Worm (Caenorhabditis elegans) whole organism, L3 larva: ENCODE results near the gene fipr-9.
A peak's percentile ranks its signal among the peaks of the same experiment; 100 is the strongest.

ENCODE experiments used
- R02D3.7 ChIP-seq: fragments of 150-350 bp; optimal IDR thresholded peaks from 2 replicates; lab custom pipeline; 2014; ENCODE audit warnings: missing biosample characterization, missing genetic modification characterization
- aly-2 ChIP-seq: fragments of 150-350 bp; optimal IDR thresholded peaks from 2 replicates; lab custom pipeline; 2014; ENCODE audit warnings: missing biosample characterization, missing genetic modification characterization
- ama-1 ChIP-seq: fragments of 150-350 bp; optimal IDR thresholded peaks from 2 replicates; lab custom pipeline; 2018
- ceh-16 ChIP-seq: sonication (generic microtip); optimal IDR thresholded peaks from 2 replicates; lab custom pipeline; 2017; ENCODE audit warnings: missing biosample characterization, missing genetic modification characterization
- ceh-28 ChIP-seq: fragments of 150-350 bp; optimal IDR thresholded peaks from 2 replicates; lab custom pipeline; 2014; ENCODE audit warnings: missing biosample characterization, missing genetic modification reagents, missing genetic modification characterization
- ceh-82 ChIP-seq: fragments of 150-350 bp; optimal IDR thresholded peaks from 2 replicates; lab custom pipeline; 2014; ENCODE audit warnings: missing biosample characterization, missing genetic modification characterization
- daf-12 ChIP-seq: fragments of 150-350 bp; optimal IDR thresholded peaks from 2 replicates; lab custom pipeline; 2014; ENCODE audit warnings: missing biosample characterization, missing genetic modification reagents, missing genetic modification characterization
- egl-5 ChIP-seq: fragments of 150-350 bp; optimal IDR thresholded peaks from 2 replicates; lab custom pipeline; 2017; ENCODE audit warnings: missing biosample characterization, missing genetic modification reagents, missing genetic modification characterization, inconsistent platforms
- elt-2 ChIP-seq: sonication (generic microtip); optimal IDR thresholded peaks from 2 replicates; lab custom pipeline; 2016; ENCODE audit warnings: missing genetic modification reagents, mild to moderate bottlenecking, missing genetic modification characterization, missing compliant biosample characterization
- hmg-11 ChIP-seq: sonication (generic microtip); optimal IDR thresholded peaks from 2 replicates; lab custom pipeline; 2016; ENCODE audit warnings: missing genetic modification characterization, missing compliant biosample characterization
- jun-1 ChIP-seq: fragments of 150-350 bp; optimal IDR thresholded peaks from 2 replicates; lab custom pipeline; 2014; ENCODE audit warnings: missing biosample characterization, missing genetic modification reagents, missing genetic modification characterization
- lin-15B ChIP-seq: fragments of 150-350 bp; optimal IDR thresholded peaks from 2 replicates; lab custom pipeline; 2014; ENCODE audit warnings: missing biosample characterization, missing genetic modification characterization
- lin-39 ChIP-seq: fragments of 150-350 bp; optimal IDR thresholded peaks from 2 replicates; lab custom pipeline; 2018; ENCODE audit warnings: missing biosample characterization, missing genetic modification reagents, missing genetic modification characterization
- lsy-12 ChIP-seq: sonication (generic microtip); optimal IDR thresholded peaks from 2 replicates; lab custom pipeline; 2016; ENCODE audit warnings: mild to moderate bottlenecking, missing genetic modification characterization, missing compliant biosample characterization
- mdl-1 ChIP-seq: fragments of 150-350 bp; optimal IDR thresholded peaks from 2 replicates; lab custom pipeline; 2014; ENCODE audit warnings: missing biosample characterization, missing genetic modification characterization
- nfya-1 ChIP-seq: sonication (generic microtip); optimal IDR thresholded peaks from 2 replicates; lab custom pipeline; 2017; ENCODE audit warnings: missing genetic modification characterization, mild to moderate bottlenecking, missing compliant biosample characterization, antibody characterized with exemption, moderate library complexity; ENCODE audit not compliant: insufficient read depth
- nhr-12 ChIP-seq: fragments of 150-350 bp; optimal IDR thresholded peaks from 2 replicates; lab custom pipeline; 2014; ENCODE audit warnings: missing biosample characterization, missing genetic modification characterization
- nhr-23 ChIP-seq: fragments of 150-350 bp; optimal IDR thresholded peaks from 2 replicates; lab custom pipeline; 2014; ENCODE audit warnings: missing biosample characterization, missing genetic modification reagents, missing genetic modification characterization
- nhr-237 ChIP-seq: fragments of 150-350 bp; optimal IDR thresholded peaks from 2 replicates; lab custom pipeline; 2014; ENCODE audit warnings: missing biosample characterization, missing genetic modification characterization
- nhr-25 ChIP-seq: sonication (generic microtip); optimal IDR thresholded peaks from 2 replicates; lab custom pipeline; 2017; ENCODE audit warnings: missing biosample characterization, missing genetic modification characterization
- nhr-43 ChIP-seq: sonication (generic microtip); optimal IDR thresholded peaks from 2 replicates; lab custom pipeline; 2016; ENCODE audit warnings: mild to moderate bottlenecking, missing genetic modification characterization, missing compliant biosample characterization; ENCODE audit not compliant: poor library complexity, severe bottlenecking
- nhr-67 ChIP-seq: fragments of 150-350 bp; optimal IDR thresholded peaks from 2 replicates; lab custom pipeline; 2014; ENCODE audit warnings: missing biosample characterization, missing genetic modification characterization
- nhr-76 ChIP-seq: fragments of 150-350 bp; sonication (generic microtip); optimal IDR thresholded peaks from 5 replicates; lab custom pipeline; 2014; ENCODE audit warnings: missing biosample characterization, missing genetic modification characterization
- nhr-77 ChIP-seq: fragments of 150-350 bp; optimal IDR thresholded peaks from 2 replicates; lab custom pipeline; 2014; ENCODE audit warnings: missing biosample characterization, missing genetic modification characterization
- pha-4 ChIP-seq: fragments of 150-350 bp; optimal IDR thresholded peaks from 2 replicates; lab custom pipeline; 2014; ENCODE audit warnings: missing biosample characterization, missing genetic modification reagents, missing genetic modification characterization
- pqm-1 ChIP-seq: fragments of 150-350 bp; optimal IDR thresholded peaks from 2 replicates; lab custom pipeline; 2017; ENCODE audit warnings: missing biosample characterization, missing genetic modification characterization, inconsistent platforms
- sea-2 ChIP-seq: fragments of 150-350 bp; sonication (generic microtip); optimal IDR thresholded peaks from 4 replicates; lab custom pipeline; 2014; ENCODE audit warnings: missing biosample characterization, missing genetic modification reagents, missing genetic modification characterization
- skn-1 ChIP-seq: fragments of 150-350 bp; optimal IDR thresholded peaks from 2 replicates; lab custom pipeline; 2014; ENCODE audit warnings: missing biosample characterization, missing genetic modification characterization
- snpc-4 ChIP-seq: fragments of 150-350 bp; optimal IDR thresholded peaks from 2 replicates; lab custom pipeline; 2014; ENCODE audit warnings: missing biosample characterization, missing genetic modification characterization
- unc-39 ChIP-seq: sonication (generic microtip); optimal IDR thresholded peaks from 4 replicates; lab custom pipeline; 2017; ENCODE audit warnings: missing biosample characterization, missing genetic modification characterization
- unc-62 ChIP-seq: fragments of 150-350 bp; sonication (generic microtip); optimal IDR thresholded peaks from 4 replicates; lab custom pipeline; 2014; ENCODE audit warnings: missing biosample characterization, missing genetic modification reagents, missing genetic modification characterization

Gene fipr-9

DNA sequence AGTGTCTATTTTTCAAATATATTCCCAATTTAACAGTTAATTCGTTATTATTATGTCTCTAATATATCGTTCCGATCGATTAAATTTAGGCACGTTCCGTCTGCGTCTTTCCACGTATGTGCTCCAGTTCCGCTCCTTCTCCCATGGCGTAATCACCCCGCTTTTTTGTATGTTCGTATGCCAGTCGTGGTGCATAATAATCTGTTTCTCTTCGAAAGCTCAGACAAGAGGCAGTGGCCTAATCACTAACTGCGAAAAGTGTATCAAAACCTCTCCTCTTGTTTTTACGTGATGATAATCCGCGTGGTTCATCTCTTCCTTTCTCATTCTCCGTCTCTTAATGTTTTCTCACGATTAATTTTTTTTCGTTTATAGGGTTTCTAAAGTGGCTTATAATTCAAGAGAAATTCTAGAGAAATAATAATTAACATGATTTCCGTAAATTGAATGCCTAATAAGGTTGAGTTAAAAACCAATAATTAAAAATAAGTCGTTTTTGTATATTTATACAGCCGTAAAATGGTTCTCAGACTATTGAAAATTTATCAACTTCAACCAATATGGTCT, 26.3 kb downstream of the fipr-9 start:
- peak; percentile 75 for TF ChIP-seq ama-1 (lab: Kevin White, UChicago)
- TF ChIP-seq pqm-1, result no peak

- TF ChIP-seq ceh-28 (tag; lab: Kevin White, UChicago) (no peak), unc-62 (GFP tag; lab: Kevin White, UChicago) (no peak), aly-2 (no peak), R02D3.7 (tag; lab: Kevin White, UChicago) (no peak), nhr-67 (tag; lab: Kevin White, UChicago) (no peak), sea-2 (GFP tag; lab: Kevin White, UChicago) (no peak), mdl-1 (no peak), nhr-23 (tag; lab: Kevin White, UChicago) (no peak), lin-15B (tag; lab: Kevin White, UChicago) (no peak), lin-39 (tag; lab: Kevin White, UChicago) (no peak), pha-4 (tag; lab: Kevin White, UChicago) (peak; percentile 1), elt-2 (tag; lab: Kevin White, UChicago) (peak; percentile 17), ceh-16 (no peak), unc-39 (no peak), daf-12 (tag; lab: Kevin White, UChicago) (no peak), egl-5 (tag; lab: Kevin White, UChicago) (no peak), skn-1 (tag; lab: Kevin White, UChicago) (no peak), nhr-25 (tag; lab: Kevin White, UChicago) (no peak), hmg-11 (tag; lab: Kevin White, UChicago) (peak; percentile 4), nhr-237 (tag; lab: Kevin White, UChicago) (no peak), ceh-82 (tag; lab: Kevin White, UChicago) (no peak), nhr-76 (no peak), snpc-4 (tag; lab: Kevin White, UChicago) (no peak), pqm-1 (peak; percentile 77), nhr-12 (tag; lab: Kevin White, UChicago) (no peak), jun-1 (tag; lab: Kevin White, UChicago) (no peak)
Observed at ce11 chrV:10248255-10248979, 27.0 kb downstream of the fipr-9 start, which contains the start of gene akt-1. Gene akt-1 (plus strand): TSS chrV:10248905.

ce11 chrV:10249515-10249914, 28.1 kb downstream of the fipr-9 start:
- TF ChIP-seq lsy-12 (tag; lab: Kevin White, UChicago) (no peak), nhr-237 (tag; lab: Kevin White, UChicago) (no peak), unc-39 (no peak), lin-39 (tag; lab: Kevin White, UChicago) (no peak), aly-2 (no peak), nhr-25 (tag; lab: Kevin White, UChicago) (no peak), nhr-12 (tag; lab: Kevin White, UChicago) (no peak), nhr-76 (no peak), R02D3.7 (tag; lab: Kevin White, UChicago) (no peak), nhr-77 (tag; lab: Kevin White, UChicago) (no peak)

- TF ChIP-seq ama-1 (lab: Kevin White, UChicago) (peak; percentile 53), R02D3.7 (tag; lab: Kevin White, UChicago) (no peak), snpc-4 (tag; lab: Kevin White, UChicago) (no peak)
Observed at ce11 chrV:10252682-10253081, 31.2 kb downstream of the fipr-9 start.

ce11 chrV:10255005-10255472, 33.6 kb downstream of the fipr-9 start, which contains the start of gene rop-1:
Gene rop-1 (minus strand): TSS chrV:10255055.
- TF ChIP-seq pha-4 (tag; lab: Kevin White, UChicago) (peak; percentile 62), sea-2 (GFP tag; lab: Kevin White, UChicago) (no peak), hmg-11 (tag; lab: Kevin White, UChicago) (no peak), elt-2 (tag; lab: Kevin White, UChicago) (peak; percentile 13), nhr-25 (tag; lab: Kevin White, UChicago) (no peak), pqm-1 (peak; percentile 32), jun-1 (tag; lab: Kevin White, UChicago) (no peak), nfya-1 (tag; lab: Kevin White, UChicago) (peak; percentile 7), nhr-43 (tag; lab: Kevin White, UChicago) (no peak)
